Worm (Caenorhabditis elegans) whole organism, late embryonic: Measurements from ENCODE around the gene F23G4.1.

Experiments
- C08G9.2 ChIP-seq: sonication (generic microtip); optimal IDR thresholded peaks from 2 replicates; lab custom pipeline; 2016; ENCODE audit warnings: mild to moderate bottlenecking, missing genetic modification characterization, moderate library complexity, missing compliant biosample characterization
- C38D4.7 ChIP-seq: fragments of 200-800 bp; sonication (Bioruptor generic); optimal IDR thresholded peaks from 2 replicates; lab custom pipeline; 2018; ENCODE audit warnings: mild to moderate bottlenecking, missing genetic modification characterization, moderate library complexity, missing compliant biosample characterization
- K02D7.2 ChIP-seq: sonication (generic microtip); optimal IDR thresholded peaks from 2 replicates; lab custom pipeline; 2017; ENCODE audit warnings: mild to moderate bottlenecking, missing genetic modification characterization, missing compliant biosample characterization
- K09A11.1 ChIP-seq: sonication (generic microtip); optimal IDR thresholded peaks from 2 replicates; lab custom pipeline; 2017; ENCODE audit warnings: antibody characterized with exemption, mild to moderate bottlenecking, missing genetic modification characterization, missing compliant biosample characterization; ENCODE audit not compliant: insufficient read depth
- T23F11.4 ChIP-seq: fragments of 200-800 bp; sonication (Bioruptor generic); optimal IDR thresholded peaks from 2 replicates; lab custom pipeline; 2018; ENCODE audit warnings: mild to moderate bottlenecking, missing genetic modification characterization, missing compliant biosample characterization
- ama-1 ChIP-seq: fragments of 150-350 bp; optimal IDR thresholded peaks from 2 replicates; lab custom pipeline; 2014
- ceh-14 ChIP-seq: sonication (generic microtip); optimal IDR thresholded peaks from 2 replicates; lab custom pipeline; 2016; ENCODE audit warnings: missing genotype, missing genetic modification characterization, missing compliant biosample characterization
- ceh-19 ChIP-seq: fragments of 200-800 bp; sonication (Bioruptor generic); optimal IDR thresholded peaks from 2 replicates; lab custom pipeline; 2018; ENCODE audit warnings: mild to moderate bottlenecking, missing genetic modification characterization, missing compliant biosample characterization
- ceh-2 ChIP-seq: sonication (generic microtip); optimal IDR thresholded peaks from 2 replicates; lab custom pipeline; 2016; ENCODE audit warnings: missing genotype, missing genetic modification characterization, missing compliant biosample characterization
- ceh-34 ChIP-seq: sonication (generic microtip); optimal IDR thresholded peaks from 2 replicates; lab custom pipeline; 2016; ENCODE audit warnings: mild to moderate bottlenecking, missing genetic modification characterization, missing compliant biosample characterization
- ceh-45 ChIP-seq: fragments of 200-800 bp; sonication (Bioruptor generic); IDR thresholded peaks from 2 replicates; pipeline ENCODE4 v1.3.6; 2022; ENCODE audit warnings: missing genetic modification reagents, missing genetic modification characterization, missing compliant biosample characterization
- ceh-48 ChIP-seq: sonication (generic microtip); optimal IDR thresholded peaks from 2 replicates; lab custom pipeline; 2016; ENCODE audit warnings: missing genetic modification characterization, inconsistent platforms, missing compliant biosample characterization
- che-1 ChIP-seq: sonication (generic microtip); optimal IDR thresholded peaks from 2 replicates; lab custom pipeline; 2016; ENCODE audit warnings: mild to moderate bottlenecking, missing genetic modification characterization, missing compliant biosample characterization
- dmd-4 ChIP-seq: sonication (generic microtip); optimal IDR thresholded peaks from 2 replicates; lab custom pipeline; 2016; ENCODE audit warnings: borderline replicate concordance, missing genetic modification characterization, missing compliant biosample characterization
- dve-1 ChIP-seq: sonication (generic microtip); optimal IDR thresholded peaks from 2 replicates; lab custom pipeline; 2017; ENCODE audit warnings: antibody characterized with exemption, mild to moderate bottlenecking, missing genetic modification characterization, missing compliant biosample characterization
- elt-2 ChIP-seq: sonication (generic microtip); optimal IDR thresholded peaks from 2 replicates; lab custom pipeline; 2016; ENCODE audit warnings: missing genetic modification reagents, missing genetic modification characterization, missing compliant biosample characterization
- eyg-1 ChIP-seq: sonication (generic microtip); optimal IDR thresholded peaks from 2 replicates; lab custom pipeline; 2016; ENCODE audit warnings: missing genotype, missing genetic modification characterization, missing compliant biosample characterization
- fax-1 ChIP-seq: sonication (generic microtip); optimal IDR thresholded peaks from 2 replicates; lab custom pipeline; 2016; ENCODE audit warnings: missing genotype, missing genetic modification characterization, missing compliant biosample characterization
- fkh-10 ChIP-seq: fragments of 150-350 bp; optimal IDR thresholded peaks from 2 replicates; lab custom pipeline; 2014; ENCODE audit warnings: missing biosample characterization, missing genetic modification reagents, missing genetic modification characterization
- gmeb-2 ChIP-seq: sonication (generic microtip); optimal IDR thresholded peaks from 2 replicates; lab custom pipeline; 2016; ENCODE audit warnings: missing genetic modification characterization, inconsistent platforms, missing compliant biosample characterization
- hlh-13 ChIP-seq: fragments of 200-800 bp; sonication (Bioruptor generic); optimal IDR thresholded peaks from 2 replicates; lab custom pipeline; 2018; ENCODE audit warnings: mild to moderate bottlenecking, missing genetic modification characterization, missing compliant biosample characterization
- hlh-15 ChIP-seq: sonication (generic microtip); optimal IDR thresholded peaks from 2 replicates; lab custom pipeline; 2016; ENCODE audit warnings: missing genetic modification characterization, missing compliant biosample characterization
- lim-6 ChIP-seq: sonication (generic microtip); optimal IDR thresholded peaks from 2 replicates; lab custom pipeline; 2016; ENCODE audit warnings: missing genetic modification characterization, missing compliant biosample characterization
- lin-11 ChIP-seq: fragments of 200-800 bp; sonication (Bioruptor generic); optimal IDR thresholded peaks from 2 replicates; lab custom pipeline; 2018; ENCODE audit warnings: mild to moderate bottlenecking, missing genetic modification characterization, missing compliant biosample characterization
- nfya-1 ChIP-seq: sonication (generic microtip); optimal IDR thresholded peaks from 2 replicates; lab custom pipeline; 2017; ENCODE audit warnings: missing genetic modification characterization, mild to moderate bottlenecking, missing compliant biosample characterization, antibody characterized with exemption, moderate library complexity
- nhr-11 ChIP-seq: fragments of 150-350 bp; optimal IDR thresholded peaks from 2 replicates; lab custom pipeline; 2014; ENCODE audit warnings: missing biosample characterization, missing genetic modification characterization
- nhr-232 ChIP-seq: sonication (generic microtip); optimal IDR thresholded peaks from 2 replicates; lab custom pipeline; 2016; ENCODE audit warnings: missing genetic modification characterization, missing compliant biosample characterization
- pag-3 ChIP-seq: sonication (generic microtip); optimal IDR thresholded peaks from 2 replicates; lab custom pipeline; 2016; ENCODE audit warnings: missing compliant biosample characterization, missing genetic modification characterization, borderline replicate concordance
- pqm-1 ChIP-seq: sonication (generic microtip); optimal IDR thresholded peaks from 2 replicates; lab custom pipeline; 2016; ENCODE audit warnings: missing genetic modification characterization, missing compliant biosample characterization
- ref-2 ChIP-seq: sonication (generic microtip); optimal IDR thresholded peaks from 2 replicates; lab custom pipeline; 2016; ENCODE audit warnings: missing genetic modification characterization, missing compliant biosample characterization
- sdc-2 ChIP-seq: sonication (generic microtip); optimal IDR thresholded peaks from 2 replicates; lab custom pipeline; 2016; ENCODE audit warnings: missing genotype, missing genetic modification characterization, missing compliant biosample characterization
- syd-9 ChIP-seq: sonication (generic microtip); optimal IDR thresholded peaks from 2 replicates; lab custom pipeline; 2016; ENCODE audit warnings: mild to moderate bottlenecking, missing genetic modification characterization, moderate library complexity, missing compliant biosample characterization
- tbx-2 ChIP-seq: sonication (generic microtip); optimal IDR thresholded peaks from 2 replicates; lab custom pipeline; 2016; ENCODE audit warnings: missing genetic modification characterization, missing compliant biosample characterization
- tbx-7 ChIP-seq: sonication (generic microtip); optimal IDR thresholded peaks from 2 replicates; lab custom pipeline; 2016; ENCODE audit warnings: missing genotype, missing genetic modification characterization, missing compliant biosample characterization
- ttx-3 ChIP-seq: sonication (generic microtip); optimal IDR thresholded peaks from 2 replicates; lab custom pipeline; 2016; ENCODE audit warnings: missing genetic modification reagents, missing genetic modification characterization, missing compliant biosample characterization
- unc-42 ChIP-seq: sonication (generic microtip); optimal IDR thresholded peaks from 2 replicates; lab custom pipeline; 2016; ENCODE audit warnings: missing genotype, missing genetic modification characterization, missing compliant biosample characterization
- unc-86 ChIP-seq: sonication (generic microtip); optimal IDR thresholded peaks from 2 replicates; lab custom pipeline; 2016; ENCODE audit warnings: missing genetic modification characterization, missing compliant biosample characterization

F23G4.1 gene

ce11 chrX:6603098-6603497 lies at the start of gene F23G4.1:
F23G4.1 (minus strand) TSS chrX:6603198.
- TF ChIP-seq nhr-11 (no peak), che-1 (tag; lab: Kevin White, UChicago) (no peak), sdc-2 (no peak), K09A11.1 (no peak), fkh-10 (GFP tag; lab: Kevin White, UChicago) (no peak), tbx-7 (tag; lab: Kevin White, UChicago) (no peak), nfya-1 (tag; lab: Kevin White, UChicago) (no peak), ceh-2 (tag; lab: Kevin White, UChicago) (no peak), lin-11 (tag; lab: Kevin White, UChicago) (no peak), lim-6 (no peak), ama-1 (lab: Kevin White, UChicago) (no peak), fax-1 (tag; lab: Kevin White, UChicago) (no peak)

- no peak for TF ChIP-seq unc-42 (tag; lab: Kevin White, UChicago)
- TF ChIP-seq dmd-4, result no peak
Measured at ce11 chrX:6649573-6649972, 46.6 kb upstream of the F23G4.1 start.

ce11 chrX:6646387-6647061 lies 43.5 kb upstream of the F23G4.1 start:
- TF ChIP-seq ref-2, result no peak
- no peak for TF ChIP-seq K02D7.2 (tag; lab: Kevin White, UChicago)
- TF ChIP-seq elt-2 (tag; lab: Kevin White, UChicago), result no peak
- TF ChIP-seq C38D4.7 (GFP tag; lab: Kevin White, UChicago), result no peak
- TF ChIP-seq pag-3, result no peak
- no peak for TF ChIP-seq C08G9.2
- TF ChIP-seq gmeb-2 (tag; lab: Kevin White, UChicago), result no peak
- no peak for TF ChIP-seq ceh-48 (tag; lab: Kevin White, UChicago)
- TF ChIP-seq dve-1 (tag; lab: Kevin White, UChicago), result no peak
- no peak for TF ChIP-seq lim-6

- TF ChIP-seq sdc-2 (no peak), ttx-3 (tag; lab: Kevin White, UChicago) (no peak), hlh-13 (GFP tag; lab: Kevin White, UChicago) (no peak), unc-42 (tag; lab: Kevin White, UChicago) (no peak), ceh-48 (tag; lab: Kevin White, UChicago) (no peak), ceh-34 (tag; lab: Kevin White, UChicago) (no peak), nhr-232 (tag; lab: Kevin White, UChicago) (no peak), C38D4.7 (GFP tag; lab: Kevin White, UChicago) (no peak), dmd-4 (no peak), unc-86 (tag; lab: Kevin White, UChicago) (no peak), ceh-14 (tag; lab: Kevin White, UChicago) (no peak), T23F11.4 (GFP tag; lab: Kevin White, UChicago) (no peak), ceh-45 (GFP tag; lab: Robert Waterston, UW) (no peak), pqm-1 (tag; lab: Kevin White, UChicago) (no peak)
Measured at ce11 chrX:6644971-6645704, 42.1 kb upstream of the F23G4.1 start, which contains the start of gene C56E10.3. C56E10.3 (plus strand) TSS chrX:6645654.

ce11 chrX:6642798-6643197 lies 39.8 kb upstream of the F23G4.1 start:
- TF ChIP-seq hlh-15 (tag; lab: Kevin White, UChicago) (no peak), ama-1 (lab: Kevin White, UChicago) (no peak), tbx-2 (tag; lab: Kevin White, UChicago) (no peak), nfya-1 (tag; lab: Kevin White, UChicago) (no peak), ceh-19 (GFP tag; lab: Kevin White, UChicago) (no peak), ceh-2 (tag; lab: Kevin White, UChicago) (no peak), eyg-1 (tag; lab: Kevin White, UChicago) (no peak), unc-42 (tag; lab: Kevin White, UChicago) (no peak), fax-1 (tag; lab: Kevin White, UChicago) (no peak), syd-9 (tag; lab: Kevin White, UChicago) (no peak), C08G9.2 (no peak), ceh-48 (tag; lab: Kevin White, UChicago) (no peak), K09A11.1 (no peak)
